Worm (Caenorhabditis elegans) whole organism, mixed stage, embryonic: ENCODE data around the gene pcn-1.

Source experiments
- M03D4.4 ChIP-seq: sonication (generic microtip); optimal IDR thresholded peaks from 2 replicates; lab custom pipeline; 2017; ENCODE audit warnings: mild to moderate bottlenecking, missing genetic modification characterization, missing compliant biosample characterization
- bed-3 ChIP-seq: fragments of 200-800 bp; sonication (Bioruptor generic); optimal IDR thresholded peaks from 3 replicates; lab custom pipeline; 2018; ENCODE audit warnings: mild to moderate bottlenecking, missing genetic modification characterization, moderate library complexity, missing compliant biosample characterization
- cnd-1 ChIP-seq: fragments of 200-800 bp; sonication (Bioruptor generic); optimal IDR thresholded peaks from 2 replicates; lab custom pipeline; 2018; ENCODE audit warnings: mild to moderate bottlenecking, missing genetic modification characterization, missing compliant biosample characterization
- lin-32 ChIP-seq: fragments of 200-800 bp; sonication (Bioruptor generic); optimal IDR thresholded peaks from 2 replicates; lab custom pipeline; 2018; ENCODE audit warnings: mild to moderate bottlenecking, missing genetic modification characterization, missing compliant biosample characterization
- nhr-237 ChIP-seq: fragments of 150-350 bp; optimal IDR thresholded peaks from 2 replicates; lab custom pipeline; 2014; ENCODE audit warnings: missing biosample characterization, missing genetic modification characterization
- nhr-76 ChIP-seq: sonication (generic microtip); optimal IDR thresholded peaks from 2 replicates; lab custom pipeline; 2017; ENCODE audit warnings: missing biosample characterization, missing genetic modification characterization
- pha-4 ChIP-seq: fragments of 150-350 bp; optimal IDR thresholded peaks from 2 replicates; lab custom pipeline; 2018; ENCODE audit warnings: missing biosample characterization, missing genetic modification reagents, missing genetic modification characterization
- sem-2 ChIP-seq: fragments of 200-800 bp; sonication (Bioruptor generic); optimal IDR thresholded peaks from 2 replicates; lab custom pipeline; 2018; ENCODE audit warnings: mild to moderate bottlenecking, missing genetic modification characterization, missing compliant biosample characterization
- tbx-8 ChIP-seq: fragments of 200-800 bp; sonication (Bioruptor generic); optimal IDR thresholded peaks from 2 replicates; lab custom pipeline; 2018; ENCODE audit warnings: mild to moderate bottlenecking, missing genetic modification characterization, moderate library complexity, missing compliant biosample characterization
- unc-39 ChIP-seq: fragments of 150-350 bp; optimal IDR thresholded peaks from 2 replicates; lab custom pipeline; 2014; ENCODE audit warnings: missing biosample characterization, missing genetic modification characterization

- TF ChIP-seq nhr-237 (tag; lab: Kevin White, UChicago) (no peak), unc-39 (tag; lab: Kevin White, UChicago) (no peak), lin-32 (GFP tag; lab: Kevin White, UChicago) (no peak), nhr-76 (tag; lab: Kevin White, UChicago) (no peak), cnd-1 (tag; lab: Kevin White, UChicago) (no peak), M03D4.4 (tag; lab: Kevin White, UChicago) (no peak), pha-4 (tag; lab: Kevin White, UChicago) (no peak), sem-2 (GFP tag; lab: Kevin White, UChicago) (no peak), bed-3 (GFP tag; lab: Kevin White, UChicago) (no peak), tbx-8 (GFP tag; lab: Kevin White, UChicago) (no peak)
Observed at ce11 chrIV:4009923-4010322, 39.3 kb downstream of the pcn-1 start.
